Fruit fly (Drosophila melanogaster) whole organism, embryonic: ENCODE results near the gene CG13482.

Source experiments
- Abd-B ChIP-seq: fragments of 200-800 bp; sonication (Bioruptor generic); optimal IDR thresholded peaks from 2 replicates; lab custom pipeline; 2018; ENCODE audit warnings: missing biosample characterization, mild to moderate bottlenecking, missing genetic modification characterization, moderate library complexity
- Adf1 ChIP-seq: fragments of 200-800 bp; sonication (Bioruptor generic); IDR thresholded peaks from 2 replicates; pipeline ENCODE4 v1.3.6; 2022; ENCODE audit warnings: missing biosample characterization, missing genetic modification characterization
- Atf-2 ChIP-seq: fragments of 200-800 bp; sonication (Bioruptor generic); optimal IDR thresholded peaks from 2 replicates; lab custom pipeline; 2016; ENCODE audit warnings: missing biosample characterization, missing genetic modification characterization
- BEAF-32 ChIP-seq: fragments of 200-800 bp; sonication (Bioruptor generic); optimal IDR thresholded peaks from 3 replicates; lab custom pipeline; 2017; ENCODE audit warnings: missing biosample characterization, missing genetic modification characterization, mild to moderate bottlenecking, moderate library complexity, missing genetic modification reagents
- Blimp-1 ChIP-seq: fragments of 200-800 bp; sonication (Bioruptor generic); optimal IDR thresholded peaks from 3 replicates; lab custom pipeline; 2018; ENCODE audit warnings: missing biosample characterization, missing genetic modification characterization, mild to moderate bottlenecking, moderate library complexity, missing genetic modification reagents
- CG10462 ChIP-seq: fragments of 200-800 bp; sonication (Bioruptor generic); optimal IDR thresholded peaks from 2 replicates; lab custom pipeline; 2016; ENCODE audit warnings: missing biosample characterization, missing genetic modification characterization
- CG10979 ChIP-seq: fragments of 200-800 bp; sonication (Bioruptor generic); optimal IDR thresholded peaks from 2 replicates; lab custom pipeline; 2018; ENCODE audit warnings: missing biosample characterization, mild to moderate bottlenecking, missing genetic modification characterization, moderate library complexity
- CG12236 ChIP-seq: fragments of 200-800 bp; sonication (Bioruptor generic); optimal IDR thresholded peaks from 2 replicates; lab custom pipeline; 2016; ENCODE audit warnings: missing biosample characterization, missing genetic modification characterization
- CG15696 ChIP-seq: fragments of 200-800 bp; sonication (Bioruptor generic); optimal IDR thresholded peaks from 2 replicates; lab custom pipeline; 2019; ENCODE audit warnings: missing biosample characterization, mild to moderate bottlenecking, missing genetic modification characterization, moderate library complexity
- CG1602 ChIP-seq: fragments of 200-800 bp; sonication (Bioruptor generic); optimal IDR thresholded peaks from 3 replicates; lab custom pipeline; 2016; ENCODE audit warnings: missing biosample characterization, missing genetic modification characterization
- CG16863 ChIP-seq: fragments of 200-800 bp; sonication (Bioruptor generic); optimal IDR thresholded peaks from 3 replicates; lab custom pipeline; 2016; ENCODE audit warnings: missing biosample characterization, missing genetic modification characterization
- CG17829 ChIP-seq: fragments of 200-800 bp; optimal IDR thresholded peaks from 2 replicates; lab custom pipeline; 2019; ENCODE audit warnings: missing biosample characterization, mild to moderate bottlenecking, missing genetic modification characterization, moderate library complexity
- CG2116 ChIP-seq: fragments of 200-800 bp; sonication (Bioruptor generic); optimal IDR thresholded peaks from 3 replicates; lab custom pipeline; 2018; ENCODE audit warnings: missing biosample characterization, mild to moderate bottlenecking, missing genetic modification characterization
- CG2202 ChIP-seq: fragments of 200-800 bp; sonication (Bioruptor generic); optimal IDR thresholded peaks from 2 replicates; lab custom pipeline; 2018; ENCODE audit warnings: missing biosample characterization, mild to moderate bottlenecking, missing genetic modification characterization
- CG2712 ChIP-seq: fragments of 200-800 bp; optimal IDR thresholded peaks from 3 replicates; lab custom pipeline; 2019; ENCODE audit warnings: missing biosample characterization, mild to moderate bottlenecking, missing genetic modification characterization, moderate library complexity
- CG30431 ChIP-seq: fragments of 200-800 bp; sonication (Bioruptor generic); optimal IDR thresholded peaks from 2 replicates; lab custom pipeline; 2017; ENCODE audit warnings: missing biosample characterization, missing genetic modification characterization
- CG32767 ChIP-seq: fragments of 200-800 bp; sonication (Bioruptor generic); IDR thresholded peaks from 2 replicates; pipeline ENCODE4 v1.3.6; 2022; ENCODE audit warnings: missing biosample characterization, missing genetic modification characterization
- CG3281 ChIP-seq: fragments of 200-800 bp; sonication (Bioruptor generic); optimal IDR thresholded peaks from 3 replicates; lab custom pipeline; 2017; ENCODE audit warnings: missing biosample characterization, mild to moderate bottlenecking, missing genetic modification characterization
- CG4424 ChIP-seq: fragments of 200-800 bp; sonication (Bioruptor generic); optimal IDR thresholded peaks from 3 replicates; lab custom pipeline; 2016; ENCODE audit warnings: missing biosample characterization, missing genetic modification characterization
- CG5245 ChIP-seq: fragments of 200-800 bp; sonication (Bioruptor generic); optimal IDR thresholded peaks from 3 replicates; lab custom pipeline; 2016; ENCODE audit warnings: missing biosample characterization, missing genetic modification characterization
- CG8944 ChIP-seq: fragments of 200-800 bp; sonication (Bioruptor generic); optimal IDR thresholded peaks from 3 replicates; lab custom pipeline; 2016; ENCODE audit warnings: missing biosample characterization, missing genetic modification characterization
- CG9437 ChIP-seq: fragments of 200-800 bp; sonication (Bioruptor generic); optimal IDR thresholded peaks from 2 replicates; lab custom pipeline; 2018; ENCODE audit warnings: missing biosample characterization, mild to moderate bottlenecking, missing genetic modification characterization
- Chrac-16 ChIP-seq: fragments of 200-800 bp; sonication (Bioruptor generic); optimal IDR thresholded peaks from 3 replicates; lab custom pipeline; 2016; ENCODE audit warnings: missing biosample characterization, missing genetic modification characterization
- CoRest ChIP-seq: fragments of 200-800 bp; sonication (Bioruptor generic); optimal IDR thresholded peaks from 3 replicates; lab custom pipeline; 2018; ENCODE audit warnings: missing biosample characterization, mild to moderate bottlenecking, missing genetic modification characterization, moderate library complexity
- H2.0 ChIP-seq: fragments of 200-800 bp; sonication (Bioruptor generic); IDR thresholded peaks from 2 replicates; pipeline ENCODE4 v1.3.6; 2022; ENCODE audit warnings: missing biosample characterization, missing genetic modification characterization
- HLH3B ChIP-seq: fragments of 200-800 bp; sonication (Bioruptor generic); IDR thresholded peaks from 2 replicates; pipeline ENCODE4 v1.3.6; 2022; ENCODE audit warnings: missing biosample characterization, missing genetic modification characterization
- Hsf ChIP-seq: fragments of 200-800 bp; sonication (Bioruptor generic); optimal IDR thresholded peaks from 3 replicates; lab custom pipeline; 2016; ENCODE audit warnings: missing biosample characterization, missing genetic modification characterization
- Sox100B ChIP-seq: fragments of 200-800 bp; sonication (Bioruptor generic); optimal IDR thresholded peaks from 3 replicates; lab custom pipeline; 2018; ENCODE audit warnings: missing biosample characterization, mild to moderate bottlenecking, missing genetic modification characterization
- chn ChIP-seq: fragments of 200-800 bp; sonication (Bioruptor generic); optimal IDR thresholded peaks from 2 replicates; lab custom pipeline; 2016; ENCODE audit warnings: missing biosample characterization, missing genetic modification characterization
- croc ChIP-seq: fragments of 200-800 bp; sonication (Bioruptor generic); conservative IDR thresholded peaks from 3 replicates; pipeline ENCODE4 v1.3.6; 2022; ENCODE audit warnings: missing biosample characterization, missing genetic modification characterization
- da ChIP-seq: fragments of 200-800 bp; sonication (Bioruptor generic); optimal IDR thresholded peaks from 2 replicates; lab custom pipeline; 2016; ENCODE audit warnings: missing biosample characterization, missing genetic modification characterization
- dimm ChIP-seq: fragments of 200-800 bp; sonication (Bioruptor generic); IDR thresholded peaks from 2 replicates; pipeline ENCODE4 v1.3.6; 2022; ENCODE audit warnings: missing biosample characterization, missing genetic modification characterization
- en ChIP-seq: fragments of 200-800 bp; sonication (Bioruptor generic); optimal IDR thresholded peaks from 2 replicates; lab custom pipeline; 2016; ENCODE audit warnings: missing biosample characterization, missing genetic modification characterization
- eve ChIP-seq, 2 experiments: fragments of >200 bp; optimal IDR thresholded peaks; 2 replicates each; lab custom pipeline; 2017; ENCODE audit warnings: missing biosample characterization in 2 of 2, missing genetic modification characterization in 2 of 2
- ewg ChIP-seq: fragments of 200-800 bp; sonication (Bioruptor generic); optimal IDR thresholded peaks from 3 replicates; lab custom pipeline; 2017; ENCODE audit warnings: mild to moderate bottlenecking, missing biosample characterization, missing genetic modification reagents, missing genetic modification characterization
- gcm ChIP-seq: fragments of 200-800 bp; sonication (Bioruptor generic); optimal IDR thresholded peaks from 2 replicates; lab custom pipeline; 2019; ENCODE audit warnings: missing biosample characterization, mild to moderate bottlenecking, missing genetic modification characterization, moderate library complexity
- gem ChIP-seq: fragments of 200-800 bp; sonication (Bioruptor generic); optimal IDR thresholded peaks from 2 replicates; lab custom pipeline; 2019; ENCODE audit warnings: missing biosample characterization, mild to moderate bottlenecking, missing genetic modification characterization, moderate library complexity
- gsb-n ChIP-seq: fragments of 200-800 bp; sonication (Bioruptor generic); optimal IDR thresholded peaks from 3 replicates; lab custom pipeline; 2018; ENCODE audit warnings: missing biosample characterization, mild to moderate bottlenecking, missing genetic modification characterization
- ken ChIP-seq: fragments of 200-800 bp; sonication (Bioruptor generic); IDR thresholded peaks from 3 replicates; pipeline ENCODE4 v1.3.6; 2022; ENCODE audit warnings: missing biosample characterization, missing genetic modification characterization
- lbe ChIP-seq: fragments of 200-800 bp; sonication (Bioruptor generic); optimal IDR thresholded peaks from 2 replicates; lab custom pipeline; 2016; ENCODE audit warnings: missing biosample characterization, mild to moderate bottlenecking, missing genetic modification characterization
- mld ChIP-seq: fragments of 200-800 bp; sonication (Bioruptor generic); IDR thresholded peaks from 3 replicates; pipeline ENCODE4 v1.3.6; 2022; ENCODE audit warnings: missing biosample characterization, missing genetic modification characterization; ENCODE audit not compliant: partially characterized antibody
- pan ChIP-seq, 4 experiments: fragments of >200 bp in 3 of 4; fragments of 200-800 bp in 1 of 4; sonication (Bioruptor generic) in 1 of 4; optimal IDR thresholded peaks in 3 of 4; IDR thresholded peaks in 1 of 4; 2 replicates each; pipeline versions ENCODE4 v1.3.6 to Lab custom; 2017 to 2022; ENCODE audit warnings: missing biosample characterization in 2 of 4, missing genetic modification characterization in 2 of 4, mixed read lengths in 1 of 4
- peb ChIP-seq: fragments of 200-800 bp; sonication (Bioruptor generic); IDR thresholded peaks from 2 replicates; pipeline ENCODE4 v1.3.6; 2022; ENCODE audit warnings: missing biosample characterization, missing genetic modification characterization
- pum ChIP-seq: fragments of 200-800 bp; sonication (Bioruptor generic); optimal IDR thresholded peaks from 2 replicates; lab custom pipeline; 2016; ENCODE audit warnings: missing biosample characterization, missing genetic modification characterization
- rib ChIP-seq: fragments of 200-800 bp; sonication (Bioruptor generic); IDR thresholded peaks from 2 replicates; pipeline ENCODE4 v1.3.6; 2022; ENCODE audit warnings: missing biosample characterization, missing genetic modification characterization
- sens-2 ChIP-seq: fragments of 200-800 bp; sonication (Bioruptor generic); IDR thresholded peaks from 2 replicates; pipeline ENCODE4 v1.3.6; 2022; ENCODE audit warnings: missing biosample characterization, missing genetic modification characterization
- shn ChIP-seq: fragments of 200-800 bp; sonication (Bioruptor generic); optimal IDR thresholded peaks from 3 replicates; lab custom pipeline; 2016; ENCODE audit warnings: missing biosample characterization, missing genetic modification characterization
- trem ChIP-seq: fragments of 200-800 bp; optimal IDR thresholded peaks from 3 replicates; lab custom pipeline; 2019; ENCODE audit warnings: missing biosample characterization, mild to moderate bottlenecking, missing genetic modification characterization, moderate library complexity
- zen2 ChIP-seq: fragments of 200-800 bp; sonication (Bioruptor generic); IDR thresholded peaks from 3 replicates; pipeline ENCODE4 v1.3.6; 2022; ENCODE audit warnings: missing biosample characterization, missing genetic modification characterization; ENCODE audit not compliant: partially characterized antibody
- zfh1 ChIP-seq: fragments of 200-800 bp; sonication (Bioruptor generic); IDR thresholded peaks from 3 replicates; pipeline ENCODE4 v1.3.6; 2022; ENCODE audit warnings: missing biosample characterization, missing genetic modification characterization

Gene CG13482

DNA sequence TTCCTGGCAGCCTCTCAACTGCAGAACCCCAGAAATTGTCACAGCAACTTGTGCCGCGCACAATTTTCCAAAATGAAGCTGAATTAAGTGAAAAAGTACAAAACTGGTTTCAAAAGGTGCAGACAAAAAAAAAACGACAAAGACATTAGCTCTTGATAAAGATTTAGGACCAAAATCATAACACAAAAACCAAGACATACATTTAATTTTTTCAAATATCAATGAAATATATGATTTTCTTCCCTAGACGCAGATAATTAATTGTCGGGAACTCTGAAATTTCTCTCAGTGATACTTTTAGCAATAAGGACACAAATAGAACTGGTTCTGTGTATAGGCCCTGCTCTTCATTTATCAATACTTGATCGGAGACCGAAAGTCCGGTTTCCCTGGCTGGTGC is 35.6 kb downstream of the CG13482 start (continued):
- TF ChIP-seq Chrac-16 (GFP tag; lab: Kevin White, UChicago) (peak; percentile 48), Hsf (peak; percentile 61), pum (GFP tag; lab: Kevin White, UChicago) (peak; percentile 5), CG1602 (GFP tag; lab: Kevin White, UChicago) (peak; percentile 69), CG3281 (no peak), CG2712 (tag; lab: Kevin White, UChicago) (peak; percentile 73), mld (GFP tag; lab: Robert Waterston, UW) (no peak), lbe (peak; percentile 90), CG5245 (peak; percentile 37), sens-2 (GFP tag; lab: Robert Waterston, UW) (peak; percentile 56), CG10979 (tag; lab: Kevin White, UChicago) (peak; percentile 34), CG30431 (peak; percentile 55), zen2 (GFP tag; lab: Robert Waterston, UW) (no peak), H2.0 (GFP tag; lab: Robert Waterston, UW) (0 out of 2 replicates have a peak, but pooled peaks have one; percentile 12), shn (no peak), BEAF-32 (GFP tag; lab: Kevin White, UChicago) (no peak), zfh1 (GFP tag; lab: Robert Waterston, UW) (peak; percentile 70; the same call in 2 of the 3 replicates), dimm (0 out of 2 replicates have a peak, but pooled peaks have one; percentile 32), CG10462 (GFP tag; lab: Kevin White, UChicago) (peak; percentile 65), da (GFP tag; lab: Kevin White, UChicago) (no peak), ewg (GFP tag; lab: Kevin White, UChicago) (peak; percentile 0), Atf-2 (GFP tag; lab: Kevin White, UChicago) (peak; percentile 54), HLH3B (GFP tag; lab: Robert Waterston, UW) (0 out of 2 replicates have a peak, but pooled peaks have one; percentile 6), rib (GFP tag; lab: Robert Waterston, UW) (no peak), CG2116 (GFP tag; lab: Kevin White, UChicago) (peak; percentile 27), CG12236 (peak; percentile 29), CG8944 (peak; percentile 15), croc (GFP tag; lab: Robert Waterston, UW) (peak; percentile 26; the same call in 1 of the 3 replicates), CoRest (peak; percentile 47), ken (GFP tag; lab: Robert Waterston, UW) (no peak), gcm (GFP tag; lab: Kevin White, UChicago) (peak; percentile 15), gsb-n (tag; lab: Kevin White, UChicago) (peak; percentile 46), Abd-B (GFP tag; lab: Kevin White, UChicago) (peak; percentile 30), CG4424 (peak; percentile 20), CG16863 (GFP tag; lab: Kevin White, UChicago) (peak; percentile 9), eve (GFP tag; optimal IDR thresholded peaks at IDR 0.05; lab: Kevin White, UChicago) (peak in 1 of 2 experiments; percentile 36), CG17829 (tag; lab: Kevin White, UChicago) (peak; percentile 42), en (GFP tag; lab: Kevin White, UChicago) (peak; percentile 28), peb (GFP tag; lab: Robert Waterston, UW) (0 out of 2 replicates have a peak, but pooled peaks have one; percentile 24), chn (GFP tag; lab: Kevin White, UChicago) (peak; percentile 47), Adf1 (GFP tag; lab: Robert Waterston, UW) (no peak), CG2202 (tag; lab: Kevin White, UChicago) (peak; percentile 44), Blimp-1 (peak; percentile 47), CG32767 (0 out of 2 replicates have a peak, but pooled peaks have one; percentile 14), trem (tag; lab: Kevin White, UChicago) (peak; percentile 5), CG15696 (tag; lab: Kevin White, UChicago) (peak; percentile 69), gem (peak; percentile 68), Sox100B (GFP tag; lab: Kevin White, UChicago) (no peak), CG9437 (GFP tag; lab: Kevin White, UChicago) (no peak), pan (optimal IDR thresholded peaks at IDR 0.05; lab: Kevin White, UChicago) (no peak), pan (GFP tag; optimal IDR thresholded peaks at IDR 0.05 in 1 of 2, IDR thresholded peaks at IDR 0.05 in 1 of 2) (peak in 1 of 2 experiments; percentile 12)
